Worm (Caenorhabditis elegans) whole organism, L4/young adult: ENCODE measurements around the gene srd-10.
"Not testable (repeated sequence)": the region's sequence is repeated elsewhere in the genome, so short reads cannot be mapped to it uniquely, and the experiment has no call there.

Experiments used
- W03F9.2 ChIP-seq: fragments of 150-350 bp; optimal IDR thresholded peaks from 2 replicates; lab custom pipeline; 2014; ENCODE audit warnings: missing biosample characterization, missing genetic modification characterization
- dao-5 ChIP-seq: sonication (generic microtip); optimal IDR thresholded peaks from 2 replicates; lab custom pipeline; 2016; ENCODE audit warnings: missing genotype, missing genetic modification characterization, moderate library complexity, missing compliant biosample characterization
- him-1 ChIP-seq: sonication (generic microtip); optimal IDR thresholded peaks from 2 replicates; lab custom pipeline; 2016; ENCODE audit warnings: missing genotype, missing genetic modification reagents, missing genetic modification characterization, missing compliant biosample characterization

srd-10 gene

DNA sequence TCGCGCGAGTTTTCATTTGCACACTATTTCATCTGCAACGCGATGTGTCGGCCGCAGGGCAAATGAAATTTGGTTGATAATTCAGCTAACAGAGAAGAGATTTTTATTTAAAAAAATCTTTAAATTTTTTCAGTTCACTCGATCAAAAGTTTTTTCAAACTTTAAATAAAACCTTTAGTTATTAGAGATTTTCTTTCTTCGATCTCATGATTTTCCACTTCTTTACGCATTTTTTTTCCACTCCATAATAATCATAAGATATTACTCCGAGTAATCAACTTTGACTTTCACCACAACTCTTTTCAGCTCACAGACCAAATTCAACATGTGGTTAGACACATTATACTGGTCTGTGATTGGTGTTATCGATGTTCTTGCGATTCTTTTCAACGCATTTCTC lies at the start of gene srd-10:
TSS of gene srd-10 (plus strand) at position 301 of the 400 bp plus-strand sequence.
- TF ChIP-seq dao-5 (no peak), W03F9.2 (tag; lab: Kevin White, UChicago) (no peak), him-1 (tag; lab: Kevin White, UChicago) (no peak)

DNA sequence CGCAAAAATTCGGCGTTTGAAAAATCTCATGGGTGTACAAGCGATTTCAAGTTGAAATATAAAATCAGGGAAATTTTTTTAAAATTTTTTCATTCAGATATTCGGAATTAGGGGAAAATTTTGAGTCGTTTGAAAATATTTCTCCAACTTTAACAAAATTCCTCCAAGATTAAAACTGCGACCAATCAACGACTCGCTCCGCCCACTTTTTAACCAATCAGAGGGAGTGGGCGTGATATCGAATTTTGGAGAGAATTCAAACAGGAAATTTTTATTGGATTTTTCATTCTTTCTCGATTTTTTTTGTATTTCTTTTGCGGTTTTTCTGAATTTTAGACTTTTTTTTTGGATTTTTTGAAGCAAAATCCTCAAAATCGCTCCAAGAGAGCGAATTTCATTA lies 49.6 kb upstream of the srd-10 start:
- TF ChIP-seq him-1 (tag; lab: Kevin White, UChicago) (no peak), W03F9.2 (tag; lab: Kevin White, UChicago) (no peak), dao-5 (no peak)

DNA sequence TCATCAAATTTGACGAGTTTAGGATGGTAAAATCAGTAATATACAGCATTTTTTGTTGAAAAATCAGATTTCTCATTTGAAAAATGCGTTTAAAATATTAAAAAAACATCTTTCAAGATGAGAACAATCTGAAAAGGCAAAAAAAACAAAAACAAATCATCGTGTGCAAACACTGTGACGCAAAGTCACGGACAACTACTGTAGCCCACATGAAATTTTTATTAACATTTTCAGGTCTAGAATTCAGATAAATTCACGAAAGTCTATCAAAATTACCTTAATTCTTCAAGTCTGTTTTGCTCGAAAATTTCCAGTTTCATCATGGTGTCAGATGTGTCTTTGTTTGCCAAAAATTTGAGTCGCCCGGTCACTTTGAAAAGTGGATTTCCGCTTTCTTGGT lies 35.9 kb upstream of the srd-10 start:
- no peak for TF ChIP-seq dao-5
- TF ChIP-seq him-1 (tag; lab: Kevin White, UChicago): no peak
- no peak for TF ChIP-seq W03F9.2 (tag; lab: Kevin White, UChicago)

DNA sequence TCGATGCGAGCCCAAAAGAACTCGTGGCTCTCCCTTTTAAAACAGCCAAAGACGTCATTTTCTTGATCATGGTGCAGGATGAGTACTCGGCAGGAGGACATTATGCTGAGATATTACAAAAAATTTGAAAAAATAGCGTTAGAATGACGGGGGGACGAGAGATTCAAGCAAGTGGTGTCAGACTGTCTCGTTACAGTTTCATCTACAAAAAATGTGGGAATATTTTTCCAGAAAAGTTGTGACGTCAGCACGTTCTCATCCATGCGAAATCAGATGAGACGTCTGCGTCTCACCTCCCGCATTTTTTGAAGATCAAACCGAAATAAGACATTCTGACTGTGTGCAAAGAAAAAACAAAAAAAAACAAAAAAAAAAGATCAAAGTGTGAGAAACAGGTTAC lies 34.7 kb upstream of the srd-10 start, which contains the start of gene rsd-2:
TSS of gene rsd-2 (minus strand) at position 101 of the 400 bp plus-strand sequence.
- TF ChIP-seq W03F9.2 (tag; lab: Kevin White, UChicago): no peak
- no peak for TF ChIP-seq him-1 (tag; lab: Kevin White, UChicago)
- TF ChIP-seq dao-5: no peak

DNA sequence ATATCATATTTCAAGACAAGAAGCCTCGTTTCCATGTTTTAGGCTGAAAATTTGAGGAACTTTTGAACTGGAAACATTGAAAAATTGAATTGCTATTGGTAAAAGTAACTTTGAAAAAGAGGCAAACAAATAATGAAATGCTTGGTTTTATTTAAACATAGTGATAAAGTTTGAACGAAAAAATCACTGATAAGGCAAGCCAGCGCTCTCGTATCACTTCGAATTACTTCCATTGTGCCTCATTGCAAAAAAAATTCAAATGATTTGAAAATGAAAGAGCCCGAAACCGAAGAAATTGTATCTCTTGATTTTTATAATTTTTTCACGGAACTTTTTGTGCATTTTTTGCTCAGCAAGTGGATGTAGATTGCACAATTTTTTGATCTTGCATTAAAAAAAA lies 26.6 kb upstream of the srd-10 start, which contains the start of gene F52G2.3:
TSS of gene F52G2.3 (minus strand) at position 43 of the 400 bp plus-strand sequence.
- TF ChIP-seq dao-5: no peak
- TF ChIP-seq W03F9.2 (tag; lab: Kevin White, UChicago): no peak
- TF ChIP-seq him-1 (tag; lab: Kevin White, UChicago): no peak

DNA sequence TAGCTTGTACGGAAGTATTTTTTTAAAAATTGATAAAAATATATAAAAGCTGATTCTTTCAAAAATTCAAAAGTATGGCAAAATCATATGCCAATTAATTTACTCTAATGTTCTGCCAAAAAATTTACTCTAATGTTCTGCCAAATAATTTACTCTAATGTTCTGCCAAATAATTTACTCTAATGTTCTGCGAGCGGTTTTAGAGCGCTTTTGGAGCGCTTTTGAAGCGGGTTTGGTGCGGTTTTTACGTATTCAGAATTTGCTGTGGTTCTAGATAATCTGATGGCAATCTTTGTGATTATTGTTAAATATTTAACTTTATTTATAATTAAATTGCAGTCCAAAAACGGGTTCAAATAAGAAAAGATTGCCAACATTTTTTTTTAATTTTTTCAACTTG lies 25.5 kb upstream of the srd-10 start:
- no peak for TF ChIP-seq W03F9.2 (tag; lab: Kevin White, UChicago)
- TF ChIP-seq dao-5: no peak
- TF ChIP-seq him-1 (tag; lab: Kevin White, UChicago): no peak

DNA sequence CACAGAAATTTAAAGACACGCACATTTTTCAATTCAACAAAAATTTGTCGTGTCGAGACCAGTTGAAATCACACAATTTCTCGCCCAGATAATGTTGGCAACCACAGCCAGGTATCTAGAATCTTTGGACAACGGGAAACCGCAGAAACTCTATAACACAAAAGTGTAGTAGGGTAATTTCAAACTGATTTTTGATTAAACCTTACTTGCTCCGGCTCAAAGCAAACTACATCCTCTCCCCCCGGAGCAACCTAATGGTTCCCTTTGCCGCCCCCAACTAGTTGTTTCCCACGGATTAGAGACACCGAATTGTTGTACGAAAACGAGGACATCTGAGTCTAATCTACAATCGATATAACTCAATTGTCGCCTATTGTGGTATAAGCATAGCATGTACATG lies 20.5 kb upstream of the srd-10 start:
- TF ChIP-seq him-1 (tag; lab: Kevin White, UChicago) (no peak), dao-5 (no peak), W03F9.2 (tag; lab: Kevin White, UChicago) (no peak)

DNA sequence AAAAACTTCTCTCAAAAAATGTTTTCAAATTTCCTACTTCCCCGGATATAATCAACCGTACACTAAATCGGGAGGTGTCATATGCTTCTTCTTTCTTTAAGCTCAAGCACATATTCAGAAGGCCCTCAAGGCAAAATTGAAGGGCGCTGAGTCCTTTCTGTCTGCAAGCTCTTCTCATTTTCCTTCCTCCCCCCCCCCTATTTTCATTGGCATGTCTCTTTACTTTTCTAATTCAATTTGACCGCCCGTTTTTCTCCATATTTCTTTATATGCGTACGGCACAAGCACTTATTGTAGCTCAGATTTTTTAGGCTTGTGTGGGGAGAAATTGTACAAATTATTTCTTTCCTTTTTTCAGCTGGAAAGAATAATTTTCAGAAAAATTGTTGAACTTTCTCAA lies 19.3 kb upstream of the srd-10 start:
- no peak for TF ChIP-seq him-1 (tag; lab: Kevin White, UChicago)
- no peak for TF ChIP-seq dao-5
- TF ChIP-seq W03F9.2 (tag; lab: Kevin White, UChicago): no peak

DNA sequence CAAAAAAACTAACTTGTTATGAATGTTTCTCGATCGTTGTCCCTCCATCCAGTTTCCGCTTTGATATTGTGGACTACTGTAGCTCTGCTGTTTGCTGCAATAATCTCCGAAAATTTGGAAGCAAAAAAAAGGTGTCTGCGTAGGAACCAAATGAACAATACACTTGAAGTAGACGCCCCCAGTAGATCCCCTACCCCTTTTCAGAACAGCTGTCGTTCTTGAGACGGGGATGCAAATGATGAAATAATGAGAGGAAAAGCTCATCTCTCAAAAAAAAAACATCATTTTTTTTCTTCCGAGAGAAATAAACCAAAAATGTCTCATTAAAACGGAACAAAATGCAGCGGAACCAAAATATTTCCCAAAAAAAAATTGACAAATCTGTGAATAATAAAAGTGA lies 17.4 kb upstream of the srd-10 start:
- no peak for TF ChIP-seq him-1 (tag; lab: Kevin White, UChicago)
- TF ChIP-seq W03F9.2 (tag; lab: Kevin White, UChicago): no peak
- no peak for TF ChIP-seq dao-5

DNA sequence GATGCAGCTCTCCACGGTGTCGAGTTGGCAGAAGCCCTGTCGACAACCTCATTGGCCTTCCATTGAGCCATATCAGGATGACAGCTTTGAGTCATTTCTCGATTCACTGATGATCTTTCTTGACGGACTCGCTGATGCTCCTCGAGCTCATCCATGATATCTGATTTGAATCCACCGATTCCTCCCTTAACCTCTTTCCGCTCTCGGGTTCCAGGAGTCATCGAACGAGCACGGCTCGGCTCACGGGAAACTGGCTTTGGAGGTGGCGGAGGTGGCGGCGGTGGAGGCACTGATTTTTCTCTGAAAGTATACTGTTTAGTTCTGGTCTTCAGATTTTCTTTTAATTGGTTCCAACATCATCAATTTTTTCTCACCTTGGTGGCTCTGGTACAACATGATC lies 15.8 kb upstream of the srd-10 start:
- TF ChIP-seq dao-5 (no peak), him-1 (tag; lab: Kevin White, UChicago) (no peak), W03F9.2 (tag; lab: Kevin White, UChicago) (no peak)

DNA sequence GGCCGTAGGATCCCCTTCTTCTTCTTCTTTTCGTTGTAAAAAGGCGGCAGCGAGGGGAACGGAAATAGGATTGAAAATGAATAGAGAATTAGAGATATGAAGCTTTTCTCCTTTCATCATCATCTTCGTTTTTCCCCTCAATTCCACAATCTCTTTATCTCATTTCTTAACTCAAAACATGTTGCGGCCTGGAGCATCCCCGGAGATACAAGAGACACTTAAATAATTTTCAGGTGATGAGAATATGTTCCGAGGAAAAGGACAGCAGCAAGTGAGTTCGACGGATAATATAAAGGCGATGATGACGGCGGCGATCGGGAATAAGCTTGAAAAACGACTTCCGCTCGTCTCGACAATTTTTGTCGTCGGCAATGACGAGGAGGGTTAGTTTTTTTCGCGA lies 13.2 kb upstream of the srd-10 start, which contains the start of the genes Y45F10B.13 and qui-1:
TSS of gene Y45F10B.13 (minus strand) at position 101 of the 400 bp plus-strand sequence.
TSS of gene qui-1 (plus strand) at position 233 of the 400 bp plus-strand sequence.
- TF ChIP-seq dao-5: no peak
- no peak for TF ChIP-seq W03F9.2 (tag; lab: Kevin White, UChicago)
- no peak for TF ChIP-seq him-1 (tag; lab: Kevin White, UChicago)

DNA sequence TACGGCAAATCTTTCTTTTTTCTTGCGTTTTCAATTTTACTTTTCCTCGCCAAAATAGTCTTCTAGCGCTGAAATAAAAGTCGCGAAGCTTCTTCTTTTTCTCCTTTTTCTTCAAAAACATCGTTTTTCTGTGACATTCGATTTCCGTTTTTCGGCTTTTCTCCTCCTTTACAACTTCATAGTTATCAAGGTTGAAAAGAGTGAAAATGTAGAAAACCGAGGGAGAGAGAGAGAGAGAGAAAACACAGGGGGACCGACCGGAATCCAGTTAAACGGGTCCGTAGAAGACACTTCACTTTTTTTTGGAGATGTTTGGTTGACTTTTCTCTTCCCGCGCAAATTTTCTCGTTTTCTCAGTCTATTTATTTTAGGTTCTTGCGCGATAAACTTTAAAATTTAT lies 10.5 kb upstream of the srd-10 start:
- TF ChIP-seq him-1 (tag; lab: Kevin White, UChicago): no peak
- TF ChIP-seq W03F9.2 (tag; lab: Kevin White, UChicago): no peak
- TF ChIP-seq dao-5: no peak

DNA sequence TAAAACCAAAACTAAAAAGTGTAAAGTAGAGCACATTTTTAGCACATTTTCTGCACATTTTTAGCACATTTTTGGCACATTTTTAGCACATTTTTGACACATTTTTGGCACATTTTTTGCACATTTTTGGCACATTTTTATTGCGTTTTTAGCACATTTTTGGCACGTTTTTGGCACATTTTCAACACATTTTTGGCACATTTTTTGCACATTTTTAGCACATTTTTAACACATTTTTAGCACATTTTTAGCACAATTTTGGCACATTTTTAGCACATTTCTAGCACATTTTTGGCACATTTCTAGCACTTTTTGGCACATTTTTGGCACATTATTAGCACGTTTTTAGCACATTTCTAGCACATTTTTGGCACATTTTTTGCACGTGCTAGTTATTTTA lies 840 bp downstream of the srd-10 start:
- TF ChIP-seq W03F9.2 (tag; lab: Kevin White, UChicago) (no peak), dao-5 (no peak), him-1 (tag; lab: Kevin White, UChicago) (no peak)

DNA sequence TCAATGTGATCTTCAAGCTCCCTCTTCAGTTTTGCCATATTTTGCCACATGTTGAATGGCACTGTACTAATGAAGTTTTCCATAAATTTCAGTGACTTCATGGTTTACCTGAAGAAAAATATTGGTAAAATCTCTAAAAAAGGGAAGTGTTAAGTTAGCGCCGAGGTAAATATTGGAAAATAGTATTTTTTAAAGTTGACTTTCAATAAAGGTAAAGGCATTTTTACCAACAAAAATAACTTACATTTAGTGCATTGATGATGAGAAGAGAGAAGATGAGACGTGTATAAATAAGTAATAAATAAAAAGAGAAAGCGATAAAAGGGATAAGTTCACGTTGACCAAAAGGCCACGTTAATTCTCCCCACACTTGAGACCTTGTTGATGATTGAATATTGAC lies 3.3 kb downstream of the srd-10 start, which contains the start of gene Y45F10B.8:
TSS of gene Y45F10B.8 (minus strand) at position 101 of the 400 bp plus-strand sequence.
- not testable (repeated sequence) for TF ChIP-seq him-1 (tag; lab: Kevin White, UChicago); dao-5; W03F9.2 (tag; lab: Kevin White, UChicago)

DNA sequence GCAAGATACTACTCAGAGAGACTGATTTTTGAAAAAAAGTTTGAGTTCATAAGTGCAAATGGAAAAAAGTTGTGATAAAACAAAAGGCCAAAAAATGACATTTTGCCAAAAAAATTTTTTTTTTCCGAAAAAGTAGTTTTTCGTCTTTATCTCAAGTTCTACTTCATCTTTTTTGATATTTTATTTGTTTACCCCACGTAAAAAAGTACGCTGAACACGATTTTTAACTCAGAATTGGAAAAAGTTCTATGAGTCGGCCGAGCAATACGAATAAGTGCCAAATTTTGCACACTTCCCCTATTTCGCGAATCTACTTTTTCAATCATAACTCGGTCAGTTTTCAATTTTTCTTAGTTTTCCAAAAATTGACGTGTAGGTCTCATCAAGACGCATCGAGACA lies 4.1 kb downstream of the srd-10 start, which contains the start of gene sru-16:
TSS of gene sru-16 (plus strand) at position 301 of the 400 bp plus-strand sequence.
- not testable (repeated sequence) for TF ChIP-seq him-1 (tag; lab: Kevin White, UChicago); dao-5; W03F9.2 (tag; lab: Kevin White, UChicago)
